Worm (Caenorhabditis elegans): ENCODE data around the gene amph-1.

ce11 chrIV:9618836-9619235, 28.8 kb downstream of the amph-1 start:
- TF ChIP-seq ces-1 (GFP tag; optimal IDR thresholded peaks at IDR 0.05) (no peak), pha-4 (tag; optimal IDR thresholded peaks at IDR 0.05) (no peak), elt-3 (tag; optimal IDR thresholded peaks at IDR 0.05) (no peak), elt-1 (tag; optimal IDR thresholded peaks at IDR 0.05; ENCODE audit: borderline replicate concordance, insufficient read depth) (peak; percentile 99), blmp-1 (tag; optimal IDR thresholded peaks at IDR 0.05) (no peak)

All from whole organism, mixed stage, embryonic.